Worm (Caenorhabditis elegans): ENCODE data around the gene prp-19.

prp-19 gene

DNA sequence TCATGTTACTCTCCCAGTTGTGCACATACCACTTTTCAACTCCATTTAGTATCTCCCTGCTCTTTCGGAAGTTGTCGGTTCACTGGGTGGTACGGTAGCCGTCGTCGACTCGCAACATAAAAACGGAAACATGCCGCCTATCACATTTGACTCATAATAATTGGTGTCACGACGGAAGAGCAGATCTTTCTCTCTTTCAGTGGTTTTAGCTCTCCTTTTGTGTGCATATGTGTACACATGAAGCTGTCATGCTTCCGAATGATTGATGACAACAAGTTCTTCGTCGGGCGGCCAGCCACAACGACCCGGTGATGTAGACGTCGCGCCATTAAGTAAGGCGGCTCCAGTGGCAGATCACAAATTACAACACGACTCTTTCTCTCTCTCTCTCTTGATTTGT lies 46.1 kb downstream of the prp-19 start:
- TF ChIP-seq ref-2 (tag; optimal IDR thresholded peaks at IDR 0.05) (no peak), hlh-8 (tag; optimal IDR thresholded peaks at IDR 0.05) (no peak), unc-55 (GFP tag; optimal IDR thresholded peaks at IDR 0.05) (peak; percentile 40), unc-86 (tag; optimal IDR thresholded peaks at IDR 0.05) (no peak), sox-2 (GFP tag; IDR thresholded peaks at IDR 0.05) (no peak), fkh-6 (tag; optimal IDR thresholded peaks at IDR 0.05) (no peak), tbx-2 (tag; optimal IDR thresholded peaks at IDR 0.05) (peak; percentile 47)

DNA sequence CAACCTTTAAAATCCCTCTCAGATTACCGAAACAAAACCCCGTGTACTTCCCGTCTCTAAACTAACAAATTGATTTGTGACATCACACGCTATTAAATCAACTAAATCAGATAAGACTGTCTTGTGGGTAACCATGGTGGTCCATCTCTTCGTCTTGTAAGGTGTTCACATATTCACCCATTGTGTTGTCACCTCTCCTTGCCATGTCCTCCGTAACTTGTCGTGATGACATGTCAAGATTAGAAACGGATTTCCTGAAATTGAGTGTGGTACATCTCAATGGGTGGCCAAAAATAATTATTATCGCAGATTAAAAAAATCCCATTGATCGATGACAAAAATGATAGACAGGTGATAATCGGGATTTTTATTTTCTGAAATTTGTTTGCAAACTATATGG lies 47.5 kb downstream of the prp-19 start:
- no peak for TF ChIP-seq elt-4 (tag; optimal IDR thresholded peaks at IDR 0.05)
- peak; percentile 79 for TF ChIP-seq tbx-2 (tag; optimal IDR thresholded peaks at IDR 0.05)
- TF ChIP-seq tbx-7 (tag; optimal IDR thresholded peaks at IDR 0.05), result no peak
- no peak for TF ChIP-seq fkh-10 (GFP tag; optimal IDR thresholded peaks at IDR 0.05)
- no peak for TF ChIP-seq Y22D7AL.16 (tag; optimal IDR thresholded peaks at IDR 0.05)
- no peak for TF ChIP-seq madf-2 (tag; optimal IDR thresholded peaks at IDR 0.05)
- no peak for TF ChIP-seq hlh-6 (tag; optimal IDR thresholded peaks at IDR 0.05)
- TF ChIP-seq unc-55 (GFP tag; optimal IDR thresholded peaks at IDR 0.05), result peak; percentile 52

- TF ChIP-seq pha-4 (tag; optimal IDR thresholded peaks at IDR 0.05) (no peak), ztf-16 (tag; optimal IDR thresholded peaks at IDR 0.05) (no peak), tbx-2 (tag; optimal IDR thresholded peaks at IDR 0.05) (peak; percentile 29), madf-2 (tag; optimal IDR thresholded peaks at IDR 0.05) (no peak), T23F11.4 (GFP tag; optimal IDR thresholded peaks at IDR 0.05) (no peak), nfya-1 (tag; optimal IDR thresholded peaks at IDR 0.05) (no peak)
Measured at ce11 chrIII:5120593-5120992, 51.3 kb downstream of the prp-19 start.

All from whole organism, late embryonic.